Fruit fly (Drosophila melanogaster) whole organism, embryonic: ENCODE measurements around the gene Gr28a.

Experiments used
- CG7786 ChIP-seq: fragments of 200-800 bp; sonication (Bioruptor generic); optimal IDR thresholded peaks from 2 replicates; lab custom pipeline; 2016; ENCODE audit warnings: missing biosample characterization, missing genetic modification characterization
- unc-4 ChIP-seq: fragments of 200-800 bp; sonication (Bioruptor generic); IDR thresholded peaks from 2 replicates; pipeline ENCODE4 v1.3.6; 2022; ENCODE audit warnings: missing biosample characterization, missing genetic modification characterization; ENCODE audit not compliant: partially characterized antibody

dm6 chr2L:7436492-7437324 lies 17.3 kb downstream of the Gr28a start:
- peak; percentile 38 for TF ChIP-seq CG7786 (GFP tag; lab: Kevin White, UChicago)
- no peak for TF ChIP-seq unc-4 (GFP tag; lab: Robert Waterston, UW)
